Worm (Caenorhabditis elegans) whole organism, L4 larva: ENCODE measurements around the gene mpz-1.

ENCODE experiments used
- D1046.2 ChIP-seq: fragments of 200-800 bp; sonication (Bioruptor generic); IDR thresholded peaks from 2 replicates; pipeline ENCODE4 v1.3.6; 2022; ENCODE audit warnings: missing genetic modification characterization, missing compliant biosample characterization
- F10B5.3 ChIP-seq: sonication (generic microtip); optimal IDR thresholded peaks from 2 replicates; lab custom pipeline; 2016; ENCODE audit warnings: mild to moderate bottlenecking, missing genetic modification characterization, missing compliant biosample characterization
- F44E2.7 ChIP-seq: fragments of 200-800 bp; sonication (Bioruptor generic); IDR thresholded peaks from 2 replicates; pipeline ENCODE4 v2.1.2; 2022; ENCODE audit warnings: missing genetic modification characterization, missing compliant biosample characterization
- Y105C5A.15 ChIP-seq: fragments of 200-800 bp; sonication (Bioruptor generic); IDR thresholded peaks from 2 replicates; pipeline ENCODE4 v1.3.6; 2022; ENCODE audit warnings: missing genetic modification characterization, missing compliant biosample characterization
- Y48G9A.11 ChIP-seq: fragments of 200-800 bp; sonication (Bioruptor generic); IDR thresholded peaks from 2 replicates; pipeline ENCODE4 v1.3.6; 2022; ENCODE audit warnings: missing genetic modification reagents, missing genetic modification characterization, missing compliant biosample characterization
- ZK337.2 ChIP-seq: fragments of 200-800 bp; sonication (Bioruptor generic); IDR thresholded peaks from 2 replicates; pipeline ENCODE4 v1.3.6; 2022; ENCODE audit warnings: missing genetic modification reagents, missing genetic modification characterization, missing compliant biosample characterization
- ZK546.5 ChIP-seq, 2 experiments: sonication (generic microtip); optimal IDR thresholded peaks; 2 replicates each; lab custom pipeline; 2017; ENCODE audit warnings: missing biosample characterization in 2 of 2, missing genetic modification characterization in 2 of 2
- aha-1 ChIP-seq: fragments of 150-350 bp; peaks from one replicate; lab custom pipeline; 2014; ENCODE audit warnings: missing biosample characterization, missing genetic modification characterization
- arid-1 ChIP-seq: fragments of 200-800 bp; sonication (Bioruptor generic); conservative IDR thresholded peaks from 2 replicates; pipeline ENCODE4 v1.3.6; 2022; ENCODE audit warnings: missing genetic modification reagents, missing genetic modification characterization, missing compliant biosample characterization
- ceh-20 ChIP-seq: fragments of 200-800 bp; sonication (Bioruptor generic); IDR thresholded peaks from 2 replicates; pipeline ENCODE4 v1.3.6; 2022; ENCODE audit warnings: missing genetic modification reagents, missing genetic modification characterization, missing compliant biosample characterization
- ceh-32 ChIP-seq: sonication (generic microtip); optimal IDR thresholded peaks from 2 replicates; lab custom pipeline; 2016; ENCODE audit warnings: mild to moderate bottlenecking, missing genetic modification characterization, missing compliant biosample characterization; ENCODE audit not compliant: poor library complexity
- ceh-62 ChIP-seq: sonication (generic microtip); optimal IDR thresholded peaks from 2 replicates; lab custom pipeline; 2017; ENCODE audit warnings: missing biosample characterization, missing genetic modification characterization
- ceh-82 ChIP-seq: sonication (generic microtip); optimal IDR thresholded peaks from 2 replicates; lab custom pipeline; 2017; ENCODE audit warnings: missing biosample characterization, missing genetic modification characterization
- ces-1 ChIP-seq: fragments of 150-350 bp; sonication (generic microtip); optimal IDR thresholded peaks from 4 replicates; lab custom pipeline; 2014; ENCODE audit warnings: missing biosample characterization, missing genetic modification reagents, missing genetic modification characterization
- ctbp-1 ChIP-seq: fragments of 200-800 bp; sonication (Bioruptor generic); IDR thresholded peaks from 2 replicates; pipeline ENCODE4 v1.3.6; 2022; ENCODE audit warnings: missing genetic modification reagents, missing genetic modification characterization, missing compliant biosample characterization
- dpl-1 ChIP-seq: fragments of 150-350 bp; optimal IDR thresholded peaks from 2 replicates; lab custom pipeline; 2014; ENCODE audit warnings: missing biosample characterization, missing genetic modification reagents, missing genetic modification characterization
- dve-1 ChIP-seq: sonication (generic microtip); optimal IDR thresholded peaks from 2 replicates; lab custom pipeline; 2017; ENCODE audit warnings: antibody characterized with exemption, mild to moderate bottlenecking, missing genetic modification characterization, missing compliant biosample characterization; ENCODE audit not compliant: insufficient read depth
- egl-43 ChIP-seq: fragments of 200-800 bp; sonication (Bioruptor generic); IDR thresholded peaks from 2 replicates; pipeline ENCODE4 v1.3.6; 2022; ENCODE audit warnings: missing genetic modification reagents, missing genetic modification characterization, missing compliant biosample characterization
- fkh-10 ChIP-seq: fragments of 150-350 bp; optimal IDR thresholded peaks from 2 replicates; lab custom pipeline; 2014; ENCODE audit warnings: missing biosample characterization, missing genetic modification reagents, missing genetic modification characterization
- fos-1 ChIP-seq: fragments of 150-350 bp; optimal IDR thresholded peaks from 2 replicates; lab custom pipeline; 2014; ENCODE audit warnings: missing biosample characterization, missing genetic modification characterization
- hif-1 ChIP-seq, 2 experiments: sonication (generic microtip); optimal IDR thresholded peaks; 2 replicates each; lab custom pipeline; 2016 to 2017; ENCODE audit warnings: missing compliant biosample characterization in 2 of 2, missing genetic modification characterization in 2 of 2, missing genetic modification reagents in 2 of 2, missing genotype in 2 of 2, mild to moderate bottlenecking in 1 of 2
- hlh-30 ChIP-seq: sonication (generic microtip); optimal IDR thresholded peaks from 2 replicates; lab custom pipeline; 2017; ENCODE audit warnings: antibody characterized with exemption, mild to moderate bottlenecking, missing genetic modification characterization, missing compliant biosample characterization; ENCODE audit not compliant: insufficient read depth
- hmg-1.1 ChIP-seq: fragments of 200-800 bp; sonication (Bioruptor generic); IDR thresholded peaks from 2 replicates; pipeline ENCODE4 v1.3.6; 2022; ENCODE audit warnings: missing genetic modification reagents, missing genetic modification characterization, missing compliant biosample characterization
- lin-13 ChIP-seq: fragments of 150-350 bp; optimal IDR thresholded peaks from 2 replicates; lab custom pipeline; 2014; ENCODE audit warnings: missing biosample characterization, missing genetic modification reagents, missing genetic modification characterization
- lin-15B ChIP-seq: fragments of 150-350 bp; sonication (generic microtip); optimal IDR thresholded peaks from 3 replicates; lab custom pipeline; 2014; ENCODE audit warnings: missing biosample characterization, missing genetic modification characterization
- lir-3 ChIP-seq: sonication (generic microtip); optimal IDR thresholded peaks from 2 replicates; lab custom pipeline; 2016; ENCODE audit warnings: mild to moderate bottlenecking, missing genetic modification characterization, missing compliant biosample characterization
- lsy-2 ChIP-seq, 2 experiments: fragments of 150-350 bp in 1 of 2; sonication (generic microtip) in 1 of 2; optimal IDR thresholded peaks; 2 replicates each; lab custom pipeline; 2014 to 2017; ENCODE audit warnings: missing biosample characterization in 2 of 2, missing genetic modification characterization in 2 of 2
- mdl-1 ChIP-seq, 2 experiments: fragments of 150-350 bp in 1 of 2; sonication (generic microtip) in 1 of 2; optimal IDR thresholded peaks; 2 replicates each; lab custom pipeline; 2014 to 2017; ENCODE audit warnings: missing biosample characterization in 2 of 2, missing genetic modification characterization in 2 of 2
- mep-1 ChIP-seq: fragments of 150-350 bp; sonication (generic microtip); optimal IDR thresholded peaks from 3 replicates; lab custom pipeline; 2014; ENCODE audit warnings: missing biosample characterization, missing genetic modification characterization
- mes-2 ChIP-seq: sonication (generic microtip); optimal IDR thresholded peaks from 2 replicates; lab custom pipeline; 2016; ENCODE audit warnings: missing genotype, mild to moderate bottlenecking, missing genetic modification characterization, missing compliant biosample characterization; ENCODE audit not compliant: poor library complexity, severe bottlenecking
- nhr-102 ChIP-seq: sonication (generic microtip); optimal IDR thresholded peaks from 2 replicates; lab custom pipeline; 2016; ENCODE audit warnings: mild to moderate bottlenecking, missing genetic modification characterization, moderate library complexity, missing compliant biosample characterization
- nhr-25 ChIP-seq: sonication (generic microtip); optimal IDR thresholded peaks from 2 replicates; lab custom pipeline; 2017; ENCODE audit warnings: missing genetic modification characterization, mild to moderate bottlenecking, missing compliant biosample characterization, antibody characterized with exemption, moderate library complexity, borderline replicate concordance; ENCODE audit not compliant: insufficient read depth
- nhr-42 ChIP-seq: fragments of 200-800 bp; sonication (Bioruptor generic); IDR thresholded peaks from 2 replicates; pipeline ENCODE4 v1.3.6; 2022; ENCODE audit warnings: missing genetic modification characterization, missing compliant biosample characterization
- nhr-6 ChIP-seq: fragments of 150-350 bp; optimal IDR thresholded peaks from 2 replicates; lab custom pipeline; 2014; ENCODE audit warnings: missing biosample characterization, missing genetic modification characterization
- pha-4 ChIP-seq, 2 experiments: fragments of 150-350 bp in 1 of 2; fragments of 200-800 bp in 1 of 2; sonication (Bioruptor generic) in 1 of 2; IDR thresholded peaks in 1 of 2; optimal IDR thresholded peaks in 1 of 2; 2 replicates each; pipeline versions ENCODE4 v1.3.6 to Lab custom; 2014 to 2022; ENCODE audit warnings: missing genetic modification characterization in 2 of 2, missing genetic modification reagents in 2 of 2, missing biosample characterization in 1 of 2, missing compliant biosample characterization in 1 of 2
- skn-1 ChIP-seq: fragments of 150-350 bp; optimal IDR thresholded peaks from 2 replicates; lab custom pipeline; 2014; ENCODE audit warnings: missing biosample characterization, missing genetic modification characterization
- spr-1 ChIP-seq: sonication (generic microtip); optimal IDR thresholded peaks from 2 replicates; lab custom pipeline; 2016; ENCODE audit warnings: mild to moderate bottlenecking, missing genetic modification characterization, missing compliant biosample characterization
- spr-3 ChIP-seq: fragments of 200-800 bp; sonication (Bioruptor generic); optimal IDR thresholded peaks from 2 replicates; lab custom pipeline; 2018; ENCODE audit warnings: mild to moderate bottlenecking, missing genetic modification characterization, missing compliant biosample characterization
- unc-62 ChIP-seq, 3 experiments: fragments of 150-350 bp in 1 of 3; sonication (generic microtip); optimal IDR thresholded peaks in 2 of 3; peaks in 1 of 3; 1 replicate in 1 of 3; 2 replicates in 2 of 3; lab custom pipeline; 2014 to 2017; ENCODE audit warnings: missing biosample characterization in 3 of 3, missing genetic modification characterization in 3 of 3, missing genetic modification reagents in 3 of 3, missing genotype in 1 of 3
- zip-11 ChIP-seq: fragments of 200-800 bp; sonication (Bioruptor generic); IDR thresholded peaks from 2 replicates; pipeline ENCODE4 v1.3.6; 2022; ENCODE audit warnings: missing genetic modification characterization, missing compliant biosample characterization
- ztf-11 ChIP-seq: fragments of 150-350 bp; optimal IDR thresholded peaks from 2 replicates; lab custom pipeline; 2014; ENCODE audit warnings: missing biosample characterization, missing genetic modification characterization

mpz-1 gene

DNA sequence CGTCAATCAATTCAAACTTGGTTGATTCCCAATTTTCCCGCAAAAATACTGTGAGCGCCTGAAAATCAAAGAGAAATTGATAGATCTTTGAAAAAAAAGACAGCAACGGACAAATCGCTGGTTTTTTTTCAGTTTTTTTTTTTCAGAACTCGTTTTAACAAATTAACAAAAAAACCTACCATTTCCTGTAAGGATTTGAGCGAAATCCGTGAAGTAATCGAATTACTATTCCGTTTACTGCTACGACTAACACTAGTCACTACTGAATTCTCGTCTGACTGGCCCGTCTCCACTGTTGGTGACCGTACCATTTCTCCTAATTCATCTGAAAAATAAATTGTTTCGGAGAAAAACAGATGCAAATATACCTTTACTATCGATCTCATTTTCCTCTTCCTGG, 18.5 kb downstream of the mpz-1 start:
- TF ChIP-seq ZK337.2 (GFP tag; lab: Robert Waterston, UW) (no peak), Y48G9A.11 (GFP tag; lab: Robert Waterston, UW) (no peak), nhr-102 (tag; lab: Kevin White, UChicago) (no peak), aha-1 (tag; lab: Kevin White, UChicago) (peak; percentile 92), unc-62 (GFP tag; optimal IDR thresholded peaks at IDR 0.05 in 1 of 2; lab: Kevin White, UChicago) (peak in 1 of 2 experiments; percentile 10), unc-62 (tag; optimal IDR thresholded peaks at IDR 0.05; lab: Kevin White, UChicago) (no peak), ceh-20 (GFP tag; lab: Robert Waterston, UW) (no peak), lin-13 (GFP tag; lab: Kevin White, UChicago) (no peak)
- TF ChIP-seq, all 104 proteins: peak for 2

DNA sequence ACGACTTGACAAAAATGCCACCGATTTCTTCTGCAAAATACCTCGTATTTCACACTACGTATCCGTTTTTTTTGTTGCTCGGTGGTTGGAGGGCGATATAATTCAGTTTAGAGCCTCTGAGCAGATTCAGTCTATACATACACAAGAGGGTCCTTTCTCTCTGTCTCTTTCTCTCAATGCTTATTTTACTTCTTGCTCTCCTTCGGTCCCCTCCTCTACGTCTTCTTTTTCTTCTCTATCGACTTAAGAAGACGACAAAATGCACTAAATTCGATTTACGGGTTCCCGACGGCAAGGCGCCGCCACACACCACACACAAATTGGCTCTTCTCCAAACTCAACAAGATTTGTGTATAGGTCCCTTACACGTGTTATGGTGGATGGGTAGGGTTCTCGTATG, 19.0 kb downstream of the mpz-1 start:
- no peak for TF ChIP-seq Y105C5A.15 (GFP tag; lab: Robert Waterston, UW)
- TF ChIP-seq zip-11 (GFP tag; lab: Robert Waterston, UW): no peak
- TF ChIP-seq F10B5.3: no peak
- no peak for TF ChIP-seq mdl-1 (tag; optimal IDR thresholded peaks at IDR 0.05; lab: Kevin White, UChicago)
- TF ChIP-seq egl-43 (GFP tag; lab: Robert Waterston, UW): no peak
- TF ChIP-seq skn-1: no peak
- peak; percentile 73 for TF ChIP-seq ctbp-1 (GFP tag; lab: Robert Waterston, UW)
- TF ChIP-seq fkh-10 (GFP tag; lab: Kevin White, UChicago): peak; percentile 86
- no peak for TF ChIP-seq ceh-32 (tag; lab: Kevin White, UChicago)
- TF ChIP-seq spr-1 (tag; lab: Kevin White, UChicago): no peak
- TF ChIP-seq ces-1 (GFP tag; lab: Kevin White, UChicago): peak; percentile 88
- no peak for TF ChIP-seq ZK337.2 (GFP tag; lab: Robert Waterston, UW)
- no peak for TF ChIP-seq hlh-30 (tag; lab: Kevin White, UChicago)
- TF ChIP-seq aha-1 (tag; lab: Kevin White, UChicago): peak; percentile 26
- TF ChIP-seq ceh-62: no peak
- no peak for TF ChIP-seq ceh-82 (tag; lab: Kevin White, UChicago)
- TF ChIP-seq lin-15B (tag; lab: Kevin White, UChicago): no peak
- TF ChIP-seq ZK546.5 (tag; optimal IDR thresholded peaks at IDR 0.05; lab: Kevin White, UChicago): no peak
- TF ChIP-seq fos-1 (tag; lab: Kevin White, UChicago): no peak
- no peak for TF ChIP-seq arid-1 (GFP tag; lab: Robert Waterston, UW)
- no peak for TF ChIP-seq D1046.2 (GFP tag; lab: Robert Waterston, UW)
- no peak for TF ChIP-seq lir-3 (tag; lab: Kevin White, UChicago)
- peak in 1 of 2 experiments; percentile 14 for TF ChIP-seq lsy-2 (tag; optimal IDR thresholded peaks at IDR 0.05; lab: Kevin White, UChicago)
- TF ChIP-seq, all 104 proteins: peak for 5

DNA sequence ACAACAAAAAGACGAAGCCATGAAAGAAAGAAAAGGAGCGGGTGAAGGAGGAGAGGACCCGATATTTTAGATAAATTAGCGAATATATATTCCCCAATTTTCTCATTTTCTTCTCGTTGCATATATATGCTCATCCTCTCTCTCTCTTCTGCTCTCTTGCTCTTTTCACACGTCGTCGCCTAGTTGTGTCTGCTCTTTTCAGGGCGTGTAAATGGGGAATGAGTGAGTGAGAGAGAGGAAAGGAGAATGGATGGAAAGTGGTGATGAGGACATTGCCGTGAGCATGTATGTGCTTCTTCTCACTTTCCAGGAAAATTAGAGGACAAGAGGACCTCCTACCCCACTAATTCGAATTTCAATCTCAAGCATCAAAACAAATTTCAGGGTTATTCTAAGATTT, 22.5 kb downstream of the mpz-1 start:
- no peak for TF ChIP-seq nhr-42
- no peak for TF ChIP-seq ZK337.2 (GFP tag; lab: Robert Waterston, UW)
- TF ChIP-seq dpl-1: no peak
- no peak for TF ChIP-seq ceh-62
- no peak for TF ChIP-seq skn-1
- TF ChIP-seq nhr-6 (tag; lab: Kevin White, UChicago): no peak
- no peak for TF ChIP-seq mep-1 (tag; lab: Kevin White, UChicago)

DNA sequence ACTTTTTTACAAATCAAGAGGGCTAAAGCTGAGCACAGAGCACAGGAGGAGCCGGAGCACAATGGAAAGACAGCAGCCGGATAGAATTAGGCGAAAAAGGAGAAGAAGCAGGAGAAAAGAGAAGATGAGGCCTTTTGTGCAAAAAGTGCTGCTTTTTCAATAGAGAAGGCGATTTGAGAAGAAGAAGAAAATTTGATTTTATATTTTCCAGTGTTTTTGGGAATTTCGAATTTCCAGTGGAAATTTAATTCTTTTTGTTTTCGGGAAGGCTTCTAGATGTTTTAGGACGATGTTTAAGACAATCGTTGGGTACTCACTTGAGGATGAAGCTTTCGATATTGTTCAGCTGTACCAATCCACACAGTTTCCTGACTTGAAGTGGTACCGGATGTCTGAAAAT, 24.2 kb downstream of the mpz-1 start:
- TF ChIP-seq fkh-10 (GFP tag; lab: Kevin White, UChicago) (peak; percentile 77), nhr-6 (tag; lab: Kevin White, UChicago) (no peak)
- TF ChIP-seq, all 104 proteins: peak for 1

DNA sequence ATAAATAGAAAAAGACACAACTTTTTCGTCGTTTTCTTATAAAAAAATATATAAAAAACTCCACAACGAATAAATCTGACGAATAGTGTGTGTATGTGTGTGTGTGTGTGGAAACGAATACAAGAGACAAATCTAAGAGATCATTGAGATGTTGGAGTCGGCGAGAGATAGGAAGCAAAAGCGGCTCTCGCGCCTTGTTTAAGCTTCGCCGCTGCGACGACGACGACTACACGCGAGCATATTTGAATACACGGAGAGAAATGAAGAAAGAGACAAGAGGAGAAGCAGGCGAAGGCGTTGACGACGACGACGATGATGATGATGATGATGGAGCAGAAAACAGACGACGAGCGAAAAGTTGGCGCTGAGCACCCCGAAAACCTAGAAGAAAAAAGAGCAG, 33.1 kb downstream of the mpz-1 start:
- no peak for TF ChIP-seq nhr-102 (tag; lab: Kevin White, UChicago)
- peak in 1 of 2 experiments; percentile 25 for TF ChIP-seq mdl-1 (tag; optimal IDR thresholded peaks at IDR 0.05; lab: Kevin White, UChicago)
- TF ChIP-seq spr-3: no peak
- peak in 1 of 2 experiments; percentile 3 for TF ChIP-seq hif-1 (tag; optimal IDR thresholded peaks at IDR 0.05; lab: Kevin White, UChicago)
- no peak for TF ChIP-seq mes-2 (tag; lab: Kevin White, UChicago)
- no peak for TF ChIP-seq dve-1 (tag; lab: Kevin White, UChicago)
- TF ChIP-seq ztf-11: no peak
- TF ChIP-seq nhr-25: no peak
- peak; percentile 91 for TF ChIP-seq aha-1 (tag; lab: Kevin White, UChicago)
- no peak for TF ChIP-seq nhr-42
- TF ChIP-seq hmg-1.1 (GFP tag; lab: Robert Waterston, UW): peak; percentile 68; the same call in 1 of the 2 replicates
- no peak for TF ChIP-seq fos-1 (tag; lab: Kevin White, UChicago)
- peak; percentile 31 for TF ChIP-seq mep-1 (tag; lab: Kevin White, UChicago)
- no peak for TF ChIP-seq pha-4 (GFP tag; IDR thresholded peaks at IDR 0.05; lab: Robert Waterston, UW)
- no peak for TF ChIP-seq pha-4 (tag; optimal IDR thresholded peaks at IDR 0.05; lab: Kevin White, UChicago)
- TF ChIP-seq F44E2.7 (GFP tag; lab: Robert Waterston, UW): no peak
- no peak for TF ChIP-seq skn-1
